Fruit fly (Drosophila melanogaster) whole organism, embryonic: ENCODE measurements around the gene spel1.
A peak's percentile ranks its signal among the peaks of the same experiment; 100 is the strongest.

ENCODE experiments used
- Awh ChIP-seq: fragments of 200-800 bp; sonication (Bioruptor generic); IDR thresholded peaks from 2 replicates; pipeline ENCODE4, ENCODE4 v1.3.6; 2022; ENCODE audit warnings: missing biosample characterization, missing genetic modification characterization
- CG10366 ChIP-seq: fragments of 200-800 bp; sonication (Bioruptor generic); IDR thresholded peaks from 2 replicates; pipeline ENCODE4 v1.3.6; 2022; ENCODE audit warnings: missing biosample characterization, missing genetic modification characterization
- CG10431 ChIP-seq: fragments of 200-800 bp; sonication (Bioruptor generic); optimal IDR thresholded peaks from 3 replicates; lab custom pipeline; 2018; ENCODE audit warnings: missing biosample characterization, mild to moderate bottlenecking, missing genetic modification characterization
- CG11456 ChIP-seq: fragments of 200-800 bp; sonication (Bioruptor generic); IDR thresholded peaks from 3 replicates; pipeline ENCODE4 v1.3.6; 2022; ENCODE audit warnings: missing biosample characterization, missing genetic modification characterization
- CG13287 ChIP-seq: fragments of 200-800 bp; sonication (Bioruptor generic); IDR thresholded peaks from 2 replicates; pipeline ENCODE4 v1.3.6; 2022; ENCODE audit warnings: missing biosample characterization, missing genetic modification characterization; ENCODE audit not compliant: partially characterized antibody
- CG13296 ChIP-seq: fragments of 200-800 bp; sonication (Bioruptor generic); optimal IDR thresholded peaks from 3 replicates; lab custom pipeline; 2018; ENCODE audit warnings: missing biosample characterization, mild to moderate bottlenecking, missing genetic modification characterization
- CG14965 ChIP-seq: fragments of 200-800 bp; sonication (Bioruptor generic); optimal IDR thresholded peaks from 2 replicates; lab custom pipeline; 2016; ENCODE audit warnings: missing biosample characterization, missing genetic modification characterization, borderline replicate concordance
- CG15011 ChIP-seq: fragments of 200-800 bp; sonication (Bioruptor generic); optimal IDR thresholded peaks from 3 replicates; lab custom pipeline; 2018; ENCODE audit warnings: missing biosample characterization, mild to moderate bottlenecking, missing genetic modification characterization
- CG1529 ChIP-seq: fragments of 200-800 bp; sonication (Bioruptor generic); optimal IDR thresholded peaks from 3 replicates; lab custom pipeline; 2018; ENCODE audit warnings: missing biosample characterization, missing genetic modification characterization
- CG15601 ChIP-seq: fragments of 200-800 bp; sonication (Bioruptor generic); optimal IDR thresholded peaks from 3 replicates; lab custom pipeline; 2019; ENCODE audit warnings: missing biosample characterization, mild to moderate bottlenecking, missing genetic modification characterization, moderate library complexity
- CG17385 ChIP-seq: fragments of 200-800 bp; sonication (Bioruptor generic); optimal IDR thresholded peaks from 3 replicates; lab custom pipeline; 2018; ENCODE audit warnings: missing biosample characterization, mild to moderate bottlenecking, missing genetic modification characterization
- CG18011 ChIP-seq: fragments of 200-800 bp; sonication (Bioruptor generic); optimal IDR thresholded peaks from 2 replicates; lab custom pipeline; 2017; ENCODE audit warnings: missing biosample characterization, missing genetic modification characterization, mild to moderate bottlenecking, moderate library complexity, missing genotype
- CG18619 ChIP-seq: fragments of 200-800 bp; sonication (Bioruptor generic); optimal IDR thresholded peaks from 3 replicates; lab custom pipeline; 2017; ENCODE audit warnings: missing biosample characterization, mild to moderate bottlenecking, missing genetic modification characterization
- CG2120 ChIP-seq: fragments of 200-800 bp; sonication (Bioruptor generic); optimal IDR thresholded peaks from 3 replicates; lab custom pipeline; 2016; ENCODE audit warnings: missing biosample characterization, missing genetic modification characterization
- CG30431 ChIP-seq: fragments of 200-800 bp; sonication (Bioruptor generic); optimal IDR thresholded peaks from 2 replicates; lab custom pipeline; 2017; ENCODE audit warnings: missing biosample characterization, missing genetic modification characterization
- CG34376 ChIP-seq: fragments of 200-800 bp; sonication (Bioruptor generic); optimal IDR thresholded peaks from 2 replicates; lab custom pipeline; 2018; ENCODE audit warnings: missing biosample characterization, mild to moderate bottlenecking, missing genetic modification characterization
- CG3726 ChIP-seq: fragments of 200-800 bp; sonication (Bioruptor generic); IDR thresholded peaks from 3 replicates; pipeline ENCODE4, ENCODE4 v1.3.6; 2022; ENCODE audit warnings: missing biosample characterization, missing genetic modification characterization
- CG6683 ChIP-seq: fragments of 200-800 bp; sonication (Bioruptor generic); optimal IDR thresholded peaks from 2 replicates; lab custom pipeline; 2017; ENCODE audit warnings: missing biosample characterization, mild to moderate bottlenecking, missing genetic modification characterization, missing genetic modification reagents
- CG7556 ChIP-seq: fragments of 200-800 bp; sonication (Bioruptor generic); optimal IDR thresholded peaks from 2 replicates; lab custom pipeline; 2017; ENCODE audit warnings: missing biosample characterization, mild to moderate bottlenecking, missing genetic modification characterization
- CG7745 ChIP-seq: fragments of 200-800 bp; sonication (Bioruptor generic); optimal IDR thresholded peaks from 2 replicates; lab custom pipeline; 2018; ENCODE audit warnings: missing biosample characterization, mild to moderate bottlenecking, missing genetic modification characterization, moderate library complexity
- CG8290 ChIP-seq, 3 experiments: fragments of 200-800 bp; sonication (Bioruptor generic); optimal IDR thresholded peaks; 2 replicates each; lab custom pipeline; 2016 to 2019; ENCODE audit warnings: missing biosample characterization in 3 of 3, missing genetic modification characterization in 3 of 3, mild to moderate bottlenecking in 2 of 3, moderate library complexity in 1 of 3
- CG9817 ChIP-seq: fragments of 200-800 bp; sonication (Bioruptor generic); optimal IDR thresholded peaks from 2 replicates; lab custom pipeline; 2018; ENCODE audit warnings: missing biosample characterization, mild to moderate bottlenecking, missing genetic modification characterization, moderate library complexity
- Dip2 ChIP-seq: fragments of 200-800 bp; sonication (Bioruptor generic); IDR thresholded peaks from 2 replicates; pipeline ENCODE4 v1.3.6; 2022; ENCODE audit warnings: missing biosample characterization, missing genetic modification characterization
- Dp ChIP-seq: fragments of 200-800 bp; sonication (Bioruptor generic); optimal IDR thresholded peaks from 2 replicates; lab custom pipeline; 2018; ENCODE audit warnings: missing biosample characterization, mild to moderate bottlenecking, missing genetic modification characterization, moderate library complexity
- Dref ChIP-seq: fragments of 200-800 bp; sonication (Bioruptor generic); IDR thresholded peaks from 2 replicates; pipeline ENCODE4 v1.3.6; 2022; ENCODE audit warnings: missing biosample characterization, missing genetic modification characterization
- Elba2 ChIP-seq: fragments of 200-800 bp; sonication (Bioruptor generic); optimal IDR thresholded peaks from 3 replicates; lab custom pipeline; 2016; ENCODE audit warnings: missing biosample characterization, missing genetic modification characterization
- Fer1 ChIP-seq: fragments of 200-800 bp; sonication (Bioruptor generic); optimal IDR thresholded peaks from 2 replicates; lab custom pipeline; 2017; ENCODE audit warnings: missing biosample characterization, mild to moderate bottlenecking, missing genetic modification characterization
- HLH3B ChIP-seq: fragments of 200-800 bp; sonication (Bioruptor generic); IDR thresholded peaks from 2 replicates; pipeline ENCODE4 v1.3.6; 2022; ENCODE audit warnings: missing biosample characterization, missing genetic modification characterization
- HLH4C ChIP-seq: fragments of 200-800 bp; sonication (Bioruptor generic); IDR thresholded peaks from 3 replicates; pipeline ENCODE4 v1.3.6; 2022; ENCODE audit warnings: missing biosample characterization, missing genetic modification characterization; ENCODE audit not compliant: partially characterized antibody
- Oaz ChIP-seq: fragments of 200-800 bp; sonication (Bioruptor generic); IDR thresholded peaks from 2 replicates; pipeline ENCODE4 v1.3.6; 2022; ENCODE audit warnings: missing biosample characterization, missing genetic modification characterization
- Sin3A ChIP-seq: fragments of >200 bp; optimal IDR thresholded peaks from 2 replicates; lab custom pipeline; 2018
- Taf1 ChIP-seq: fragments of 200-800 bp; sonication (Bioruptor generic); IDR thresholded peaks from 2 replicates; pipeline ENCODE4 v1.3.6; 2022; ENCODE audit warnings: missing biosample characterization, missing genetic modification characterization
- Vsx1 ChIP-seq: fragments of 200-800 bp; sonication (Bioruptor generic); optimal IDR thresholded peaks from 2 replicates; lab custom pipeline; 2017; ENCODE audit warnings: missing biosample characterization, mild to moderate bottlenecking, missing genetic modification characterization, missing genetic modification reagents
- ac ChIP-seq: fragments of 200-800 bp; sonication (Bioruptor generic); optimal IDR thresholded peaks from 3 replicates; lab custom pipeline; 2017; ENCODE audit warnings: missing biosample characterization, mild to moderate bottlenecking, missing genetic modification characterization
- bigmax ChIP-seq: fragments of 200-800 bp; sonication (Bioruptor generic); optimal IDR thresholded peaks from 2 replicates; lab custom pipeline; 2018; ENCODE audit warnings: missing biosample characterization, mild to moderate bottlenecking, missing genetic modification characterization
- chinmo ChIP-seq: fragments of 200-800 bp; sonication (Bioruptor generic); IDR thresholded peaks from 4 replicates; pipeline ENCODE4 v1.3.6; 2022; ENCODE audit warnings: missing biosample characterization, missing genetic modification characterization; ENCODE audit not compliant: partially characterized antibody
- crc ChIP-seq: fragments of 200-800 bp; sonication (Bioruptor generic); optimal IDR thresholded peaks from 2 replicates; lab custom pipeline; 2016; ENCODE audit warnings: missing biosample characterization, missing genetic modification characterization
- cwo ChIP-seq: fragments of 200-800 bp; sonication (Bioruptor generic); optimal IDR thresholded peaks from 3 replicates; lab custom pipeline; 2017; ENCODE audit warnings: missing biosample characterization, missing genetic modification characterization, mild to moderate bottlenecking, moderate library complexity, missing genetic modification reagents
- da ChIP-seq: fragments of 200-800 bp; sonication (Bioruptor generic); optimal IDR thresholded peaks from 2 replicates; lab custom pipeline; 2016; ENCODE audit warnings: missing biosample characterization, missing genetic modification characterization
- dimm ChIP-seq: fragments of 200-800 bp; sonication (Bioruptor generic); IDR thresholded peaks from 2 replicates; pipeline ENCODE4 v1.3.6; 2022; ENCODE audit warnings: missing biosample characterization, missing genetic modification characterization
- exex ChIP-seq: fragments of 200-800 bp; sonication (Bioruptor generic); optimal IDR thresholded peaks from 4 replicates; lab custom pipeline; 2018; ENCODE audit warnings: missing biosample characterization, mild to moderate bottlenecking, missing genetic modification characterization, moderate library complexity
- fd3F ChIP-seq: fragments of 200-800 bp; sonication (Bioruptor generic); optimal IDR thresholded peaks from 2 replicates; lab custom pipeline; 2018; ENCODE audit warnings: missing biosample characterization, mild to moderate bottlenecking, missing genetic modification characterization, moderate library complexity
- jing ChIP-seq: fragments of 200-800 bp; sonication (Bioruptor generic); optimal IDR thresholded peaks from 2 replicates; lab custom pipeline; 2018; ENCODE audit warnings: missing biosample characterization, mild to moderate bottlenecking, missing genetic modification characterization
- otp ChIP-seq: fragments of 200-800 bp; sonication (Bioruptor generic); IDR thresholded peaks from 3 replicates; pipeline ENCODE4, ENCODE4 v1.3.6; 2022; ENCODE audit warnings: missing biosample characterization, missing genetic modification characterization
- p53 ChIP-seq: fragments of 200-800 bp; sonication (Bioruptor generic); optimal IDR thresholded peaks from 2 replicates; lab custom pipeline; 2016; ENCODE audit warnings: missing biosample characterization, missing genetic modification characterization
- pnt ChIP-seq: fragments of 200-800 bp; sonication (Bioruptor generic); optimal IDR thresholded peaks from 3 replicates; lab custom pipeline; 2016; ENCODE audit warnings: missing biosample characterization, missing genetic modification characterization
- pum ChIP-seq: fragments of 200-800 bp; sonication (Bioruptor generic); optimal IDR thresholded peaks from 2 replicates; lab custom pipeline; 2016; ENCODE audit warnings: missing biosample characterization, missing genetic modification characterization
- stc ChIP-seq: fragments of 200-800 bp; sonication (Bioruptor generic); IDR thresholded peaks from 2 replicates; pipeline ENCODE4 v1.3.6; 2022; ENCODE audit warnings: missing biosample characterization, missing genetic modification characterization
- stwl ChIP-seq: fragments of 200-800 bp; sonication (Bioruptor generic); optimal IDR thresholded peaks from 3 replicates; lab custom pipeline; 2018; ENCODE audit warnings: missing biosample characterization, mild to moderate bottlenecking, missing genetic modification characterization, moderate library complexity
- vnd ChIP-seq: fragments of 200-800 bp; sonication (Bioruptor generic); IDR thresholded peaks from 3 replicates; pipeline ENCODE4 v1.3.6; 2022; ENCODE audit warnings: missing biosample characterization, missing genetic modification characterization; ENCODE audit not compliant: partially characterized antibody
- zfh2 ChIP-seq: fragments of 200-800 bp; sonication (Bioruptor generic); optimal IDR thresholded peaks from 2 replicates; lab custom pipeline; 2016; ENCODE audit warnings: missing biosample characterization, missing genetic modification characterization

Gene spel1

DNA sequence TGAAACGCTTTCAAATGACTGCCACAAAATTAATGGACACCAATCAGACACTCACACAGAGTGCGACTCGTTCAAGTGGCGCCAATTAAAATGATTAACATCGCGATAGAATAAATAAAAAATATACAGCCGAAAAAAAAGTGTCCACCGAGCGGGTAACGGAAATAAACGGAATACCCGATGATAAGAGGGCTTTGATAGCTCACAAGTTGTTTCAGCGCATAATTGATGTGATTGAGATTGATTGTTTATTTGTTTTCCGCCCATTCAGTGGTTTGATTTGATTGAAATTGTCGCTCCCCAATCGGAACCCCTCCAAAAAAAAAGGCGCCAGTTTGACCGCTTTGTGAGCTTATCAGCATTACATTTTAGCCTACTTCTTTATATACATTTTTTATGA lies 41.7 kb downstream of the spel1 start (continued):
- TF ChIP-seq HLH4C (GFP tag; lab: Robert Waterston, UW), result no peak
- no peak for TF ChIP-seq Sin3A (lab: Kevin White, UChicago)
- TF ChIP-seq Taf1 (GFP tag; lab: Robert Waterston, UW), result no peak
- TF ChIP-seq Oaz (GFP tag; lab: Robert Waterston, UW), result no peak
- no peak for TF ChIP-seq Dip2 (GFP tag; lab: Robert Waterston, UW)
- TF ChIP-seq CG34376 (GFP tag; lab: Kevin White, UChicago), result peak; percentile 65
- TF ChIP-seq CG11456 (GFP tag; lab: Robert Waterston, UW), result no peak
- TF ChIP-seq cwo (GFP tag; lab: Kevin White, UChicago), result no peak
- no peak for TF ChIP-seq crc
- TF ChIP-seq p53, result no peak
- no peak for TF ChIP-seq CG30431 (GFP tag; lab: Kevin White, UChicago)
- TF ChIP-seq HLH3B, result no peak
- TF ChIP-seq pnt (GFP tag; lab: Kevin White, UChicago), result no peak
- TF ChIP-seq Dp (GFP tag; lab: Kevin White, UChicago), result no peak
- TF ChIP-seq Fer1 (GFP tag; lab: Kevin White, UChicago), result no peak
- TF ChIP-seq CG18619 (GFP tag; lab: Kevin White, UChicago), result no peak
- TF ChIP-seq exex (tag; lab: Kevin White, UChicago), result peak; percentile 93
- no peak for TF ChIP-seq Elba2
- TF ChIP-seq chinmo (GFP tag; lab: Robert Waterston, UW), result 0 out of 4 replicates have a peak, but pooled peaks have one; percentile 37
- 0 out of 3 replicates have a peak, but pooled peaks have one; percentile 30 for TF ChIP-seq vnd (GFP tag; lab: Robert Waterston, UW)
- TF ChIP-seq CG1529 (GFP tag; lab: Kevin White, UChicago), result no peak
- no peak for TF ChIP-seq pum
- TF ChIP-seq CG15601 (tag; lab: Kevin White, UChicago), result no peak
- no peak for TF ChIP-seq dimm (GFP tag; lab: Robert Waterston, UW)
- no peak for TF ChIP-seq CG10431 (GFP tag; lab: Kevin White, UChicago)
- TF ChIP-seq bigmax, result no peak
- no peak for TF ChIP-seq CG13287 (GFP tag; lab: Robert Waterston, UW)
- peak; percentile 63 for TF ChIP-seq Vsx1
- no peak for TF ChIP-seq CG7556 (GFP tag; lab: Kevin White, UChicago)
- TF ChIP-seq Dref (GFP tag; lab: Robert Waterston, UW), result no peak
- no peak for TF ChIP-seq fd3F (GFP tag; lab: Kevin White, UChicago)
- TF ChIP-seq CG10366 (GFP tag; lab: Robert Waterston, UW), result no peak
- TF ChIP-seq CG9817 (tag; lab: Kevin White, UChicago), result no peak
- TF ChIP-seq CG13296 (GFP tag; lab: Kevin White, UChicago), result no peak
- TF ChIP-seq Awh (GFP tag; lab: Robert Waterston, UW), result no peak
- TF ChIP-seq da (GFP tag; lab: Kevin White, UChicago), result no peak
- no peak for TF ChIP-seq CG3726 (GFP tag; lab: Robert Waterston, UW)
- no peak for TF ChIP-seq stwl (tag; lab: Kevin White, UChicago)
- no peak for TF ChIP-seq zfh2 (GFP tag; lab: Kevin White, UChicago)
- no peak for TF ChIP-seq CG6683 (GFP tag; lab: Kevin White, UChicago)
- TF ChIP-seq CG14965 (GFP tag; lab: Kevin White, UChicago), result no peak
- TF ChIP-seq ac (GFP tag; lab: Kevin White, UChicago), result no peak
- no peak for TF ChIP-seq CG15011 (GFP tag; lab: Kevin White, UChicago)
- no peak for TF ChIP-seq CG2120 (GFP tag; lab: Kevin White, UChicago)
- TF ChIP-seq CG18011 (GFP tag; lab: Kevin White, UChicago), result no peak
- TF ChIP-seq stc, result no peak
- no peak for TF ChIP-seq otp
- no peak for TF ChIP-seq jing (GFP tag; lab: Kevin White, UChicago)
- TF ChIP-seq CG17385 (GFP tag; lab: Kevin White, UChicago), result peak; percentile 12
- peak; percentile 38 for TF ChIP-seq CG7745 (tag; lab: Kevin White, UChicago)
- TF ChIP-seq CG8290 (GFP tag; optimal IDR thresholded peaks at IDR 0.05; lab: Kevin White, UChicago), result no peak
- TF ChIP-seq CG8290 (tag; optimal IDR thresholded peaks at IDR 0.05; lab: Kevin White, UChicago), result no peak
